Worm (Caenorhabditis elegans): Measurements from ENCODE around the gene F08F8.7.

F08F8.7 gene

ce11 chrIII:7308600-7309109 lies 38.3 kb downstream of the F08F8.7 start, which contains the start of gene acbp-4 (continued):
- TF ChIP-seq sea-2 (GFP tag; IDR thresholded peaks at IDR 0.05) (no peak), lin-40 (tag; optimal IDR thresholded peaks at IDR 0.05) (no peak), dox-1 (GFP tag; IDR thresholded peaks at IDR 0.05) (no peak), F10E7.11 (tag; optimal IDR thresholded peaks at IDR 0.05) (no peak), aptf-2 (GFP tag; conservative IDR thresholded peaks at IDR 0.05) (no peak)

DNA sequence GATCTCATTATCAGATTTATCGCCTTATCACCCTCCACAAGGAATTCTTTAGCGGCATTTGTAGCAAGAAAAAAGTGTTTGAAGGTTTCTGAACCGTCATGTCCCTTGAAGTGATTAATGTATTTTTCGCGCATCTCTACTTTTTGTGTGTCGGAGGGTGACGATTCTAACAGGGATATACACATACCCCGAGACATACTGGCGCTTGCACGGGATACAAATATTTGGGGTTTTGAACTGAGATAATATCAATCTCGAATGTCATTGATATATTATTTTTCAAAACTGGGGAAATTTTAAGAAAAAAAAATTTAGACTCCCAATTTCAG lies 41.3 kb downstream of the F08F8.7 start:
- TF ChIP-seq ztf-22 (GFP tag; optimal IDR thresholded peaks at IDR 0.05) (no peak), athp-1 (tag; optimal IDR thresholded peaks at IDR 0.05) (no peak), F22D6.2 (tag; optimal IDR thresholded peaks at IDR 0.05) (no peak), rpc-1 (optimal IDR thresholded peaks at IDR 0.05) (no peak), rpc-1 (tag; optimal IDR thresholded peaks at IDR 0.05) (no peak), D2030.7 (GFP tag; IDR thresholded peaks at IDR 0.05) (no peak), let-607 (tag; optimal IDR thresholded peaks at IDR 0.05) (no peak)

DNA sequence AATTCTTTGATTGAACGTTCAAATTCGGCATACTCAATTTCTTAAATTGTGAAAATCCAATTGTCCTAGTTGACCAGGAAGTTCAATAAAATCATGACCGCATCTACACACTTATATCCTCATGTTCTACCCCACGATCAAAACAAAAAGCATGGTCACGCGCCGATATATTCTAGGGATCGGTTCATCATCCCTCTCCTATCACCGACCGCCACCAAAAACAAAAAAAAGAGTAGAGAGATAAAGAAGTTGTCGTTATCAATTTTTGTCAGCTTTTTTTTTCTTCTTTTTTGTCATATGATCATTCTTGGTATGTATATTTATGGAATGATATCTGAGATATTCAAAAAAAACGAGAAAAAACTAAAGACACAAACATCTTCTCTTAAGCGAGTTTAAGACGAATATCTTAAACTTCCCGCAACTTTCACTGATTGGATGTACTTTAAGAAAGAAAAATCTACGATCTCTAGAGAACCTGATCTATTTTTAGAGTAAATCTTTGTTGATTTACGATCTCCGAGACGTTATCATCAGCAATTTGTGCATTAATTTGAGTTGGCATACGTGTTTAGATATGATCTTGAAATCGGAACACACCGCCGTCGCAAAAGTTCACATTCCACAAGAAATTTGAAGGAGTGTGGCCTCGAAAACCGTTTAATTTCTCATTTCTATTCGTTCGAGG lies 41.8 kb downstream of the F08F8.7 start:
- TF ChIP-seq ztf-6 (GFP tag; IDR thresholded peaks at IDR 0.05) (no peak), lin-40 (tag; optimal IDR thresholded peaks at IDR 0.05) (peak; percentile 14), ztf-26 (tag; optimal IDR thresholded peaks at IDR 0.05) (peak; percentile 74), K11D2.4 (GFP tag; IDR thresholded peaks at IDR 0.05) (peak; percentile 47; the same call in 1 of the 2 replicates), ekl-4 (GFP tag; IDR thresholded peaks at IDR 0.05) (no peak)

DNA sequence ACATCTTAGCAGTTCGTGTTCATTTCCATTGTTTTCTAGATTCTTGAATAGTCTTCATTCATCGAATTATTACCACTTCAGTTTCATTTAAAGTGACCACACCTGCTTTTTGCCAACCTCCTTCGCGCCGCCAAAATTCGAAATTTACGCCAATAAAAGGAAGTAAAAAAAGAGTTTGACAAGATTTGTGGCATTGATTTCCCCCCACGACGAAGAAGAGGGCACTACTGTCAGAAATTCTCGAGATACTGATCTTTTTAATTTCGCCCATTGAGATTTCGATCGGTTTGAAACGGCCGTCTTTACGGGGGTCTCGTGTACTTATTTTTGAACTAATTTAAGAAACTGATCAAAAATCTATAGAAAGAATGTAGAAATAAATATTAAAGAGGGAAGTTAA lies 45.3 kb downstream of the F08F8.7 start:
- TF ChIP-seq lag-1 (GFP tag; IDR thresholded peaks at IDR 0.05): no peak
- no peak for TF ChIP-seq rpc-1 (optimal IDR thresholded peaks at IDR 0.05)
- TF ChIP-seq rpc-1 (tag; optimal IDR thresholded peaks at IDR 0.05): no peak
- TF ChIP-seq B0336.3 (GFP tag; IDR thresholded peaks at IDR 0.05): no peak

ce11 chrIII:7300763-7301162 lies 46.2 kb downstream of the F08F8.7 start:
- TF ChIP-seq ceh-27 (GFP tag; optimal IDR thresholded peaks at IDR 0.05) (peak; percentile 69), K11D2.4 (GFP tag; IDR thresholded peaks at IDR 0.05) (no peak)

ce11 chrIII:7300169-7300568 lies 46.8 kb downstream of the F08F8.7 start:
- TF ChIP-seq egrh-3 (GFP tag; IDR thresholded peaks at IDR 0.05): no peak
- TF ChIP-seq ztf-26 (tag; optimal IDR thresholded peaks at IDR 0.05): peak; percentile 18
- TF ChIP-seq lin-40 (tag; optimal IDR thresholded peaks at IDR 0.05): peak; percentile 7
- no peak for TF ChIP-seq pha-4 (tag; optimal IDR thresholded peaks at IDR 0.05)
- no peak for TF ChIP-seq unc-62 (GFP tag; optimal IDR thresholded peaks at IDR 0.05)
- TF ChIP-seq ceh-100 (GFP tag; IDR thresholded peaks at IDR 0.05): no peak
- no peak for TF ChIP-seq atf-7 (tag; optimal IDR thresholded peaks at IDR 0.05)
- TF ChIP-seq ama-1 (optimal IDR thresholded peaks at IDR 0.05): no peak
- TF ChIP-seq ama-1 (GFP tag; optimal IDR thresholded peaks at IDR 0.05): no peak
- TF ChIP-seq lir-1 (GFP tag; conservative IDR thresholded peaks at IDR 0.05): no peak
- TF ChIP-seq sea-2 (GFP tag; IDR thresholded peaks at IDR 0.05): no peak
- no peak for TF ChIP-seq ztf-3 (GFP tag; optimal IDR thresholded peaks at IDR 0.05)
- no peak for TF ChIP-seq B0035.1 (tag; optimal IDR thresholded peaks at IDR 0.05)
- TF ChIP-seq Y53F4B.3 (GFP tag; IDR thresholded peaks at IDR 0.05): no peak

Data from whole organism, young adult.